Fruit fly (Drosophila melanogaster) whole organism, adult: ENCODE results near the gene hng3.

ENCODE experiments used
- CG11617 ChIP-seq: fragments of 200-800 bp; sonication (Bioruptor generic); optimal IDR thresholded peaks from 2 replicates; lab custom pipeline; 2017; ENCODE audit warnings: mild to moderate bottlenecking, missing biosample characterization, missing genetic modification reagents, missing genetic modification characterization
- tj ChIP-seq: fragments of 200-800 bp; sonication (Bioruptor generic); optimal IDR thresholded peaks from 3 replicates; lab custom pipeline; 2017; ENCODE audit warnings: missing biosample characterization, mild to moderate bottlenecking, missing genetic modification characterization, moderate library complexity
- toe ChIP-seq: fragments of 200-800 bp; sonication (Bioruptor generic); optimal IDR thresholded peaks from 2 replicates; lab custom pipeline; 2016; ENCODE audit warnings: missing biosample characterization, missing genetic modification characterization

dm6 chr3L:780867-781701 is 25.8 kb upstream of the hng3 start:
- TF ChIP-seq tj (GFP tag; lab: Kevin White, UChicago) = peak; percentile 57
- TF ChIP-seq toe = no peak
- TF ChIP-seq CG11617 (GFP tag; lab: Kevin White, UChicago) = peak; percentile 85
